Worm (Caenorhabditis elegans) whole organism, early embryonic: ENCODE measurements around the gene F11C7.2.

Source experiments
- B0310.2 ChIP-seq: sonication (generic microtip); optimal IDR thresholded peaks from 2 replicates; lab custom pipeline; 2016; ENCODE audit warnings: mild to moderate bottlenecking, missing genetic modification characterization, missing compliant biosample characterization
- F13C5.2 ChIP-seq: sonication (generic microtip); optimal IDR thresholded peaks from 2 replicates; lab custom pipeline; 2017; ENCODE audit warnings: mild to moderate bottlenecking, missing genetic modification characterization, inconsistent platforms, missing compliant biosample characterization
- aly-1 ChIP-seq: sonication (generic microtip); optimal IDR thresholded peaks from 2 replicates; lab custom pipeline; 2016; ENCODE audit warnings: missing genetic modification characterization, missing compliant biosample characterization
- ama-1 ChIP-seq: fragments of 150-350 bp; optimal IDR thresholded peaks from 2 replicates; lab custom pipeline; 2014
- ceh-13 ChIP-seq: fragments of 200-800 bp; sonication (Bioruptor generic); optimal IDR thresholded peaks from 2 replicates; lab custom pipeline; 2018; ENCODE audit warnings: mild to moderate bottlenecking, missing genetic modification characterization, missing compliant biosample characterization
- ceh-36 ChIP-seq: sonication (generic microtip); optimal IDR thresholded peaks from 2 replicates; lab custom pipeline; 2016; ENCODE audit warnings: missing genetic modification characterization, inconsistent platforms, missing compliant biosample characterization
- ets-7 ChIP-seq: sonication (generic microtip); optimal IDR thresholded peaks from 2 replicates; lab custom pipeline; 2016; ENCODE audit warnings: missing genotype, missing genetic modification characterization, missing compliant biosample characterization
- flt-1 ChIP-seq: fragments of 200-800 bp; sonication (Bioruptor generic); IDR thresholded peaks from 2 replicates; pipeline ENCODE4 v1.3.6; 2022; ENCODE audit warnings: missing genetic modification characterization, missing compliant biosample characterization
- hmbx-1 ChIP-seq: sonication (generic microtip); optimal IDR thresholded peaks from 2 replicates; lab custom pipeline; 2016; ENCODE audit warnings: mild to moderate bottlenecking, missing genetic modification characterization, missing compliant biosample characterization
- hmg-4 ChIP-seq: fragments of 200-800 bp; sonication (Bioruptor generic); optimal IDR thresholded peaks from 2 replicates; lab custom pipeline; 2018; ENCODE audit warnings: mild to moderate bottlenecking, missing genetic modification characterization, missing compliant biosample characterization
- hnd-1 ChIP-seq: sonication (generic microtip); optimal IDR thresholded peaks from 2 replicates; lab custom pipeline; 2016; ENCODE audit warnings: missing genetic modification characterization, missing compliant biosample characterization
- pes-1 ChIP-seq: fragments of 200-800 bp; sonication (Bioruptor generic); IDR thresholded peaks from 2 replicates; pipeline ENCODE4 v1.3.6; 2022; ENCODE audit warnings: missing genetic modification reagents, missing genetic modification characterization, missing compliant biosample characterization
- scrt-1 ChIP-seq: fragments of 200-800 bp; sonication (Bioruptor generic); IDR thresholded peaks from 2 replicates; pipeline ENCODE4 v1.3.6; 2022; ENCODE audit warnings: missing genetic modification characterization, missing compliant biosample characterization
- sea-1 ChIP-seq: fragments of 200-800 bp; sonication (Bioruptor generic); conservative IDR thresholded peaks from 2 replicates; pipeline ENCODE4 v1.3.6; 2022; ENCODE audit warnings: missing genetic modification characterization, missing compliant biosample characterization
- tbx-11 ChIP-seq: fragments of 200-800 bp; sonication (Bioruptor generic); IDR thresholded peaks from 2 replicates; pipeline ENCODE4 v1.3.6; 2022; ENCODE audit warnings: missing genetic modification characterization, missing compliant biosample characterization
- tbx-37 ChIP-seq: fragments of 200-800 bp; sonication (Bioruptor generic); conservative IDR thresholded peaks from 2 replicates; pipeline ENCODE4 v1.3.6; 2022; ENCODE audit warnings: missing genetic modification reagents, missing genetic modification characterization, missing compliant biosample characterization
- tra-4 ChIP-seq: sonication (generic microtip); optimal IDR thresholded peaks from 2 replicates; lab custom pipeline; 2017; ENCODE audit warnings: missing genetic modification characterization, missing compliant biosample characterization

F11C7.2 gene

ce11 chrX:17398293-17398692 is 1.7 kb downstream of the F11C7.2 start, which contains the start of gene F11C7.7:
Gene F11C7.7 (plus strand): TSS chrX:17398593.
- TF ChIP-seq aly-1 (tag; lab: Kevin White, UChicago) (no peak), tbx-11 (GFP tag; lab: Robert Waterston, UW) (no peak), ceh-36 (tag; lab: Kevin White, UChicago) (no peak), hnd-1 (tag; lab: Kevin White, UChicago) (no peak), F13C5.2 (tag; lab: Kevin White, UChicago) (no peak), pes-1 (no peak), hmbx-1 (tag; lab: Kevin White, UChicago) (no peak), hmg-4 (GFP tag; lab: Kevin White, UChicago) (no peak), tbx-37 (GFP tag; lab: Robert Waterston, UW) (no peak), sea-1 (GFP tag; lab: Robert Waterston, UW) (no peak), ceh-13 (GFP tag; lab: Kevin White, UChicago) (no peak), flt-1 (GFP tag; lab: Robert Waterston, UW) (no peak)

ce11 chrX:17400425-17400824 is 3.8 kb downstream of the F11C7.2 start:
- TF ChIP-seq hnd-1 (tag; lab: Kevin White, UChicago), result no peak
- TF ChIP-seq ama-1, result no peak
- TF ChIP-seq tbx-11 (GFP tag; lab: Robert Waterston, UW), result no peak
- TF ChIP-seq sea-1 (GFP tag; lab: Robert Waterston, UW), result no peak
- no peak for TF ChIP-seq ets-7 (tag; lab: Kevin White, UChicago)
- no peak for TF ChIP-seq F13C5.2 (tag; lab: Kevin White, UChicago)
- TF ChIP-seq flt-1 (GFP tag; lab: Robert Waterston, UW), result no peak
- no peak for TF ChIP-seq tbx-37 (GFP tag; lab: Robert Waterston, UW)
- no peak for TF ChIP-seq scrt-1 (GFP tag; lab: Robert Waterston, UW)
- no peak for TF ChIP-seq B0310.2 (tag; lab: Kevin White, UChicago)
- no peak for TF ChIP-seq aly-1 (tag; lab: Kevin White, UChicago)
- no peak for TF ChIP-seq ceh-36 (tag; lab: Kevin White, UChicago)

DNA sequence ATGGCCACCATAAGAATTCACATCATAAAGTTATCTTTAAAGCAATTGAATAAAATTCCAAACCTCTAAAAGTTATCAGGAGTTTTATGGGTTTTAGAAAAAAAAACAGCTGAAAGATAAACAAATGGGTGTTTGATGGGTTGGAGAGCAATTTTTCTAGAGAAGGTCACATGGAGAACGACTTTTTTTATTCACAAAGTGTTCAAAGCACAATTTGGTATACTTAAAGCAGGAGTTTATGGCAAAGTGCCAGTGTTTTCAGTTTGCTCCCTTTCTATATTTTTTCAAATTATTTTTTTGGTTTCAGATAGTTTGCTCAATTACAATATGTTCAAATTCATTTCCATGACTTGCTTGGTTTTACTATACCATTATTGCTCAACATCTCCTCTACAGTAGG is 4.7 kb downstream of the F11C7.2 start, which contains the start of gene F11C7.6:
TSS of gene F11C7.6 (plus strand) at position 301 of the 400 bp plus-strand sequence.
- TF ChIP-seq hmbx-1 (tag; lab: Kevin White, UChicago) (no peak), tbx-11 (GFP tag; lab: Robert Waterston, UW) (no peak), pes-1 (no peak), sea-1 (GFP tag; lab: Robert Waterston, UW) (no peak), aly-1 (tag; lab: Kevin White, UChicago) (no peak), scrt-1 (GFP tag; lab: Robert Waterston, UW) (no peak), ceh-36 (tag; lab: Kevin White, UChicago) (no peak), F13C5.2 (tag; lab: Kevin White, UChicago) (no peak), flt-1 (GFP tag; lab: Robert Waterston, UW) (no peak)

ce11 chrX:17403058-17403457 is 6.4 kb downstream of the F11C7.2 start:
- TF ChIP-seq ets-7 (tag; lab: Kevin White, UChicago) (no peak), aly-1 (tag; lab: Kevin White, UChicago) (no peak), scrt-1 (GFP tag; lab: Robert Waterston, UW) (no peak), ceh-13 (GFP tag; lab: Kevin White, UChicago) (no peak), ama-1 (no peak), hnd-1 (tag; lab: Kevin White, UChicago) (no peak), flt-1 (GFP tag; lab: Robert Waterston, UW) (no peak), tra-4 (no peak), tbx-37 (GFP tag; lab: Robert Waterston, UW) (no peak), F13C5.2 (tag; lab: Kevin White, UChicago) (no peak), pes-1 (no peak), hmg-4 (GFP tag; lab: Kevin White, UChicago) (no peak), hmbx-1 (tag; lab: Kevin White, UChicago) (no peak)

- TF ChIP-seq ceh-36 (tag; lab: Kevin White, UChicago) (no peak), B0310.2 (tag; lab: Kevin White, UChicago) (no peak), sea-1 (GFP tag; lab: Robert Waterston, UW) (no peak), ets-7 (tag; lab: Kevin White, UChicago) (no peak)
Measured at ce11 chrX:17408855-17409254, 12.2 kb downstream of the F11C7.2 start.

- TF ChIP-seq tbx-11 (GFP tag; lab: Robert Waterston, UW) (no peak), tra-4 (no peak), ceh-36 (tag; lab: Kevin White, UChicago) (no peak), hmg-4 (GFP tag; lab: Kevin White, UChicago) (no peak), aly-1 (tag; lab: Kevin White, UChicago) (no peak), ceh-13 (GFP tag; lab: Kevin White, UChicago) (no peak), B0310.2 (tag; lab: Kevin White, UChicago) (no peak), hmbx-1 (tag; lab: Kevin White, UChicago) (no peak), F13C5.2 (tag; lab: Kevin White, UChicago) (no peak), pes-1 (no peak), scrt-1 (GFP tag; lab: Robert Waterston, UW) (no peak), ets-7 (tag; lab: Kevin White, UChicago) (no peak), tbx-37 (GFP tag; lab: Robert Waterston, UW) (no peak), flt-1 (GFP tag; lab: Robert Waterston, UW) (no peak), ama-1 (no peak), sea-1 (GFP tag; lab: Robert Waterston, UW) (no peak), hnd-1 (tag; lab: Kevin White, UChicago) (no peak)
Measured at ce11 chrX:17412642-17413041, 16.0 kb downstream of the F11C7.2 start.

- TF ChIP-seq F13C5.2 (tag; lab: Kevin White, UChicago) (no peak), tbx-37 (GFP tag; lab: Robert Waterston, UW) (no peak), ceh-36 (tag; lab: Kevin White, UChicago) (no peak), ets-7 (tag; lab: Kevin White, UChicago) (no peak), scrt-1 (GFP tag; lab: Robert Waterston, UW) (no peak), hmbx-1 (tag; lab: Kevin White, UChicago) (no peak), tbx-11 (GFP tag; lab: Robert Waterston, UW) (no peak), ceh-13 (GFP tag; lab: Kevin White, UChicago) (no peak), sea-1 (GFP tag; lab: Robert Waterston, UW) (no peak)
Measured at ce11 chrX:17413868-17414267, 17.3 kb downstream of the F11C7.2 start, which contains the start of gene crb-1. Gene crb-1 (minus strand): TSS chrX:17414014.
